Fruit fly (Drosophila melanogaster) whole organism, embryonic: ENCODE measurements around the gene CG18788.

Experiments
- BEAF-32 ChIP-seq: fragments of 200-800 bp; sonication (Bioruptor generic); optimal IDR thresholded peaks from 3 replicates; lab custom pipeline; 2017; ENCODE audit warnings: missing biosample characterization, missing genetic modification characterization, mild to moderate bottlenecking, moderate library complexity, missing genetic modification reagents
- CG11247 ChIP-seq: fragments of 200-800 bp; sonication (Bioruptor generic); IDR thresholded peaks from 2 replicates; pipeline ENCODE4 v1.3.6; 2022; ENCODE audit warnings: missing biosample characterization, missing genetic modification characterization
- CG11504 ChIP-seq: fragments of 200-800 bp; sonication (Bioruptor generic); optimal IDR thresholded peaks from 3 replicates; lab custom pipeline; 2019; ENCODE audit warnings: missing biosample characterization, mild to moderate bottlenecking, missing genetic modification characterization, moderate library complexity
- CG12219 ChIP-seq: fragments of 200-800 bp; sonication (Bioruptor generic); optimal IDR thresholded peaks from 3 replicates; lab custom pipeline; 2018; ENCODE audit warnings: missing biosample characterization, mild to moderate bottlenecking, missing genetic modification characterization
- CG13287 ChIP-seq: fragments of 200-800 bp; sonication (Bioruptor generic); IDR thresholded peaks from 2 replicates; pipeline ENCODE4 v1.3.6; 2022; ENCODE audit warnings: missing biosample characterization, missing genetic modification characterization; ENCODE audit not compliant: partially characterized antibody
- CG14050 ChIP-seq: fragments of 200-800 bp; sonication (Bioruptor generic); IDR thresholded peaks from 3 replicates; pipeline ENCODE4 v1.3.6; 2022; ENCODE audit warnings: missing biosample characterization, missing genetic modification characterization
- CG14860 ChIP-seq: fragments of 200-800 bp; sonication (Bioruptor generic); IDR thresholded peaks from 3 replicates; pipeline ENCODE4 v1.3.6; 2022; ENCODE audit warnings: missing biosample characterization, missing genetic modification characterization; ENCODE audit not compliant: partially characterized antibody
- CG17328 ChIP-seq: fragments of 200-800 bp; sonication (Bioruptor generic); IDR thresholded peaks from 2 replicates; pipeline ENCODE4 v1.3.6; 2022; ENCODE audit warnings: missing biosample characterization, missing genetic modification characterization
- CG18619 ChIP-seq: fragments of 200-800 bp; sonication (Bioruptor generic); optimal IDR thresholded peaks from 3 replicates; lab custom pipeline; 2017; ENCODE audit warnings: missing biosample characterization, mild to moderate bottlenecking, missing genetic modification characterization
- CG2875 ChIP-seq: fragments of 200-800 bp; sonication (Bioruptor generic); optimal IDR thresholded peaks from 2 replicates; lab custom pipeline; 2017; ENCODE audit warnings: missing biosample characterization, mild to moderate bottlenecking, missing genetic modification characterization, missing genetic modification reagents
- CG3065 ChIP-seq: fragments of 200-800 bp; sonication (Bioruptor generic); optimal IDR thresholded peaks from 2 replicates; lab custom pipeline; 2016; ENCODE audit warnings: missing biosample characterization, missing genetic modification characterization
- CG31365 ChIP-seq: fragments of 200-800 bp; sonication (Bioruptor generic); optimal IDR thresholded peaks from 2 replicates; lab custom pipeline; 2018; ENCODE audit warnings: missing biosample characterization, mild to moderate bottlenecking, missing genetic modification characterization
- CG33213 ChIP-seq: fragments of 200-800 bp; sonication (Bioruptor generic); optimal IDR thresholded peaks from 3 replicates; lab custom pipeline; 2016; ENCODE audit warnings: missing biosample characterization, missing genetic modification characterization
- CG4707 ChIP-seq: fragments of 200-800 bp; sonication (Bioruptor generic); optimal IDR thresholded peaks from 2 replicates; lab custom pipeline; 2018; ENCODE audit warnings: missing biosample characterization, mild to moderate bottlenecking, missing genetic modification characterization, moderate library complexity
- CG8290 ChIP-seq, 3 experiments: fragments of 200-800 bp; sonication (Bioruptor generic); optimal IDR thresholded peaks; 2 replicates each; lab custom pipeline; 2016 to 2019; ENCODE audit warnings: missing biosample characterization in 3 of 3, missing genetic modification characterization in 3 of 3, mild to moderate bottlenecking in 2 of 3, moderate library complexity in 1 of 3
- CG9727 ChIP-seq: fragments of 200-800 bp; sonication (Bioruptor generic); optimal IDR thresholded peaks from 3 replicates; lab custom pipeline; 2017; ENCODE audit warnings: missing biosample characterization, mild to moderate bottlenecking, missing genetic modification characterization
- CG9817 ChIP-seq: fragments of 200-800 bp; sonication (Bioruptor generic); optimal IDR thresholded peaks from 2 replicates; lab custom pipeline; 2018; ENCODE audit warnings: missing biosample characterization, mild to moderate bottlenecking, missing genetic modification characterization, moderate library complexity
- CHES-1-like ChIP-seq: fragments of 200-800 bp; sonication (Bioruptor generic); optimal IDR thresholded peaks from 2 replicates; lab custom pipeline; 2016; ENCODE audit warnings: missing biosample characterization, missing genetic modification characterization
- CoRest ChIP-seq: fragments of 200-800 bp; sonication (Bioruptor generic); optimal IDR thresholded peaks from 3 replicates; lab custom pipeline; 2018; ENCODE audit warnings: missing biosample characterization, mild to moderate bottlenecking, missing genetic modification characterization, moderate library complexity
- Deaf1 ChIP-seq: fragments of 200-800 bp; optimal IDR thresholded peaks from 3 replicates; lab custom pipeline; 2019; ENCODE audit warnings: missing biosample characterization, mild to moderate bottlenecking, missing genetic modification characterization, moderate library complexity
- Doc2 ChIP-seq: fragments of 200-800 bp; sonication (Bioruptor generic); IDR thresholded peaks from 2 replicates; pipeline ENCODE4 v1.3.6; 2022; ENCODE audit warnings: missing biosample characterization, missing genetic modification characterization
- Dp ChIP-seq: fragments of 200-800 bp; sonication (Bioruptor generic); optimal IDR thresholded peaks from 2 replicates; lab custom pipeline; 2018; ENCODE audit warnings: missing biosample characterization, mild to moderate bottlenecking, missing genetic modification characterization, moderate library complexity
- Elba2 ChIP-seq: fragments of 200-800 bp; sonication (Bioruptor generic); optimal IDR thresholded peaks from 3 replicates; lab custom pipeline; 2016; ENCODE audit warnings: missing biosample characterization, missing genetic modification characterization
- Ets65A ChIP-seq: fragments of 200-800 bp; sonication (Bioruptor generic); peaks from one replicate; lab custom pipeline; 2016; ENCODE audit warnings: missing biosample characterization, missing genetic modification characterization
- Fer1 ChIP-seq: fragments of 200-800 bp; sonication (Bioruptor generic); optimal IDR thresholded peaks from 2 replicates; lab custom pipeline; 2017; ENCODE audit warnings: missing biosample characterization, mild to moderate bottlenecking, missing genetic modification characterization
- Hand ChIP-seq: fragments of 200-800 bp; sonication (Bioruptor generic); optimal IDR thresholded peaks from 2 replicates; lab custom pipeline; 2017; ENCODE audit warnings: mild to moderate bottlenecking, missing biosample characterization, missing genetic modification reagents, missing genetic modification characterization
- MTF-1 ChIP-seq: fragments of 200-800 bp; sonication (Bioruptor generic); optimal IDR thresholded peaks from 2 replicates; lab custom pipeline; 2018; ENCODE audit warnings: missing biosample characterization, mild to moderate bottlenecking, missing genetic modification characterization, borderline replicate concordance
- NFAT ChIP-seq: fragments of 200-800 bp; sonication (Bioruptor generic); IDR thresholded peaks from 2 replicates; pipeline ENCODE4 v1.3.6; 2022; ENCODE audit warnings: missing biosample characterization, missing genetic modification characterization
- Nf-YB ChIP-seq: fragments of 200-800 bp; sonication (Bioruptor generic); optimal IDR thresholded peaks from 3 replicates; lab custom pipeline; 2019; ENCODE audit warnings: missing biosample characterization, mild to moderate bottlenecking, missing genetic modification characterization, moderate library complexity
- Six4 ChIP-seq: fragments of 200-800 bp; sonication (Bioruptor generic); optimal IDR thresholded peaks from 2 replicates; lab custom pipeline; 2016; ENCODE audit warnings: missing biosample characterization, missing genetic modification characterization
- Sox102F ChIP-seq: fragments of 200-800 bp; sonication (Bioruptor generic); optimal IDR thresholded peaks from 2 replicates; lab custom pipeline; 2018; ENCODE audit warnings: missing biosample characterization, mild to moderate bottlenecking, missing genetic modification characterization, moderate library complexity
- al ChIP-seq: fragments of 200-800 bp; sonication (Bioruptor generic); IDR thresholded peaks from 2 replicates; pipeline ENCODE4 v1.3.6; 2022; ENCODE audit warnings: missing biosample characterization, missing genetic modification characterization
- bigmax ChIP-seq: fragments of 200-800 bp; sonication (Bioruptor generic); optimal IDR thresholded peaks from 2 replicates; lab custom pipeline; 2018; ENCODE audit warnings: missing biosample characterization, mild to moderate bottlenecking, missing genetic modification characterization
- bsh ChIP-seq, 2 experiments: fragments of 200-800 bp; sonication (Bioruptor generic); optimal IDR thresholded peaks; 2 replicates each; lab custom pipeline; 2017 to 2018; ENCODE audit warnings: mild to moderate bottlenecking in 2 of 2, missing biosample characterization in 2 of 2, missing genetic modification characterization in 2 of 2, moderate library complexity in 1 of 2
- caup ChIP-seq: fragments of 200-800 bp; sonication (Bioruptor generic); optimal IDR thresholded peaks from 3 replicates; lab custom pipeline; 2017; ENCODE audit warnings: missing biosample characterization, mild to moderate bottlenecking, missing genetic modification characterization, moderate library complexity; ENCODE audit not compliant: severe bottlenecking
- chn ChIP-seq: fragments of 200-800 bp; sonication (Bioruptor generic); optimal IDR thresholded peaks from 2 replicates; lab custom pipeline; 2016; ENCODE audit warnings: missing biosample characterization, missing genetic modification characterization
- lab ChIP-seq: fragments of 200-800 bp; sonication (Bioruptor generic); optimal IDR thresholded peaks from 3 replicates; lab custom pipeline; 2017; ENCODE audit warnings: missing biosample characterization, missing genetic modification characterization, mild to moderate bottlenecking, moderate library complexity, missing genetic modification reagents
- lilli ChIP-seq: fragments of 200-800 bp; sonication (Bioruptor generic); optimal IDR thresholded peaks from 3 replicates; lab custom pipeline; 2016; ENCODE audit warnings: missing biosample characterization, missing genetic modification characterization
- luna ChIP-seq: fragments of 200-800 bp; sonication (Bioruptor generic); optimal IDR thresholded peaks from 2 replicates; lab custom pipeline; 2016; ENCODE audit warnings: missing biosample characterization, missing genetic modification characterization
- mirr ChIP-seq: fragments of 200-800 bp; sonication (Bioruptor generic); optimal IDR thresholded peaks from 3 replicates; lab custom pipeline; 2018; ENCODE audit warnings: missing biosample characterization, mild to moderate bottlenecking, missing genetic modification characterization
- sim ChIP-seq: fragments of 200-800 bp; sonication (Bioruptor generic); IDR thresholded peaks from 2 replicates; pipeline ENCODE4 v1.3.6; 2022; ENCODE audit warnings: missing biosample characterization, missing genetic modification characterization
- sob ChIP-seq: fragments of 200-800 bp; sonication (Bioruptor generic); IDR thresholded peaks from 2 replicates; pipeline ENCODE4 v1.3.6; 2022; ENCODE audit warnings: missing biosample characterization, missing genetic modification characterization
- tll ChIP-seq, 2 experiments: fragments of 200-800 bp in 1 of 2; fragments of >200 bp in 1 of 2; sonication (Bioruptor generic) in 1 of 2; optimal IDR thresholded peaks; 2 replicates each; lab custom pipeline; 2017 to 2019; ENCODE audit warnings: missing biosample characterization in 2 of 2, missing genetic modification characterization in 2 of 2, mild to moderate bottlenecking in 1 of 2, moderate library complexity in 1 of 2
- toy ChIP-seq: fragments of 200-800 bp; sonication (Bioruptor generic); IDR thresholded peaks from 2 replicates; pipeline ENCODE4 v1.3.6; 2022; ENCODE audit warnings: missing biosample characterization, missing genetic modification characterization
- twi ChIP-seq: fragments of 200-800 bp; optimal IDR thresholded peaks from 2 replicates; lab custom pipeline; 2019; ENCODE audit warnings: missing biosample characterization, mild to moderate bottlenecking, missing genetic modification characterization, moderate library complexity
- tx ChIP-seq: fragments of 200-800 bp; sonication (Bioruptor generic); optimal IDR thresholded peaks from 2 replicates; lab custom pipeline; 2016; ENCODE audit warnings: missing biosample characterization, missing genetic modification characterization

CG18788 gene

DNA sequence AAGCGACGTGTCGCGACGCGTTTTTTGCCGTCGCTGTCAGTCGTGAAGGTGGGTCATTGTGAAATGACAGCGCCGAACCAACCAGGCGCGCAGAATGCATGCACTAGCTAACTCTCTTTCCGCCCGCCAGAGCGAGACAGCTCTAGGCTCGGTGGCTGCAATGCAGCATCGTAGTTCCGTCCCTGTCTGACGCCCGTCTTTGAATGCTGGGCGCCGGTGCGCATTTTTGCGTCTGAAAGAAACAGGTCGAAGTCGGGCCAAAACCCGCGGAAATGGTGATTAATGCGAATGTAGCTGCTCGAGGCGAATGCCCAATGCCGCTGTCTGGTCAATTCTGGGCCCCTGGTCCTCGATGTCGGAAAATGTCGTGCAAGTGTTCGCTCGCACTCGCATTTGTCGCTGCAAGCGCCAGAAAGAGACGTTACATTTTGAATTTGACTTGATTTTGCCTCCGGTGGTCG is 26.6 kb upstream of the CG18788 start (continued):
- TF ChIP-seq Fer1 (GFP tag; lab: Kevin White, UChicago) = peak; percentile 79
- peak; percentile 41 for TF ChIP-seq CG3065
- peak; percentile 21 for TF ChIP-seq CoRest (tag; lab: Kevin White, UChicago)
- no peak for TF ChIP-seq Elba2
- no peak for TF ChIP-seq CG9727
- TF ChIP-seq lilli (GFP tag; lab: Kevin White, UChicago) = no peak
- TF ChIP-seq tx (GFP tag; lab: Kevin White, UChicago) = no peak
- TF ChIP-seq CG11504 (tag; lab: Kevin White, UChicago) = peak; percentile 84
- TF ChIP-seq sob (GFP tag; lab: Robert Waterston, UW) = no peak
- TF ChIP-seq Sox102F (GFP tag; lab: Kevin White, UChicago) = no peak
- TF ChIP-seq CG13287 = no peak
- peak; percentile 92 for TF ChIP-seq chn (GFP tag; lab: Kevin White, UChicago)
- no peak for TF ChIP-seq sim
- peak; percentile 45 for TF ChIP-seq caup
- TF ChIP-seq BEAF-32 (GFP tag; lab: Kevin White, UChicago) = peak; percentile 11
- TF ChIP-seq CG12219 (GFP tag; lab: Kevin White, UChicago) = peak; percentile 85
- peak; percentile 53 for TF ChIP-seq CG8290 (GFP tag; optimal IDR thresholded peaks at IDR 0.05; lab: Kevin White, UChicago)
- peak; percentile 90 to 93 for TF ChIP-seq CG8290 (tag; optimal IDR thresholded peaks at IDR 0.05; lab: Kevin White, UChicago)
- TF ChIP-seq CG14050 = no peak
- TF ChIP-seq Doc2 (GFP tag; lab: Robert Waterston, UW) = no peak
- no peak for TF ChIP-seq toy (GFP tag; lab: Robert Waterston, UW)

DNA sequence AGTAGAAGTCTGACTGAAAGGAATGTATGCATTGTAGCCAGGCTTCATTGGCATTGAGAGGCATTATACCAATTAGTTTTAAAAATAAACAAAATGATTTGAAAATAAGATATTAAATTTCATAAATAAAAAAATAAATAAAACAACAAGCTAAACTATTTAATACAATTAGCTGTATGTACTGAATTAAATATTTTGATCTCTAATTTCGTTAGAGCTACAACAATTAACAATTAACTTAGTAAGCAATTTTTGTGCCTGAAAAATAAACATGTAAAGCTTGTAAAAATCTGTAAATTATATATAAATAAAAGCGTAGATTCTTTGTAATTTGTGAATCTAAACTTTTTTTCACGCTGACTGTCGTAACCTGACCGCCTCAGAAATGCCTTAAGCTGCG is 26.1 kb upstream of the CG18788 start, which contains the start of gene Rh5:
Gene Rh5, plus strand, starts transcription at position 301 of the 400 bp plus-strand sequence.
- TF ChIP-seq bigmax (GFP tag; lab: Kevin White, UChicago) (no peak), CHES-1-like (GFP tag; lab: Kevin White, UChicago) (no peak), CG17328 (no peak), caup (no peak), CG31365 (tag; lab: Kevin White, UChicago) (no peak), MTF-1 (GFP tag; lab: Kevin White, UChicago) (no peak), bsh (GFP tag; optimal IDR thresholded peaks at IDR 0.05; lab: Kevin White, UChicago) (no peak), CG18619 (no peak), CG4707 (GFP tag; lab: Kevin White, UChicago) (no peak), al (no peak), CG2875 (GFP tag; lab: Kevin White, UChicago) (no peak), Deaf1 (tag; lab: Kevin White, UChicago) (no peak), CG14860 (GFP tag; lab: Robert Waterston, UW) (no peak)

DNA sequence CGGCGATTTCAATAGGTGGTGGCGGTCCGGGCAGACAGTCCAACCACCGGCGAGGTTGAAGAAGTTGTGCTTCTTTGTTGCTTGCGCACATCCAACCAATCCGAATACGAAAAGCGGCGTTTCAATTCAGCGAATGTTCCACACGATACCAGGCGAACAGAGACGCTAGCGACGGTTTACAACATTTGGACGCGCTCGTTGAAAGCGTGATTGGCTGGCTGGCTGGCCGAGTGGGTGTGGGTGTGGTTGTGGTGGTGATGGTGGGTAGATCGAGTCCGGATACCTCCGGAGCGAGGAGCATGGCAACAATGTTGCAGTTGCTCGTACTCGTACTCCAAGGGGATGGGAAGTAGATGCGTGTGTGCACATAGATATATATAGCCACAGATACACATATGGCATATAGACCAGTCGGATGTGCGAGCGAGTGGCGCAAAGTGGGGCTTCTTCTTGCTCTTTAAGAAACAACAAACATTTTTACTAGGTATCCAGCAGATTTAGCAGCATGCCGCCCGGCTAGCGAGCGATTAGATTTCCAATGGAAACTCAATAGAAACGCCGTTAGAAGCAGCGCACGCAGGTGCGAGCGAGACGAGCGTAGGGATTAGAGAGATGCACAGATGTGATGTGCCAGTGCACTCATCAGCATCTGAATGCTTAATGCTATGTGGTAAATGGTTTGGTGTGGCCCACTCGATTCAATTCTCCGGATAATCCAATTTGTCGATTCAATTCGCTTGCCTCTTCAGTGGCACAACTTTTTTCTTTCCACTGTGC is 23.7 kb upstream of the CG18788 start:
- no peak for TF ChIP-seq Dp (GFP tag; lab: Kevin White, UChicago)
- TF ChIP-seq tll (GFP tag; optimal IDR thresholded peaks at IDR 0.05; lab: Kevin White, UChicago) = peak in 1 of 2 experiments; percentile 37
- no peak for TF ChIP-seq CG33213
- peak; percentile 17 for TF ChIP-seq Hand
- no peak for TF ChIP-seq Ets65A (GFP tag; lab: Kevin White, UChicago)
- TF ChIP-seq luna (GFP tag; lab: Kevin White, UChicago) = no peak
- TF ChIP-seq mirr (GFP tag; lab: Kevin White, UChicago) = peak; percentile 73
- peak; percentile 100 for TF ChIP-seq Elba2
- peak; percentile 86 for TF ChIP-seq twi
- TF ChIP-seq lilli (GFP tag; lab: Kevin White, UChicago) = no peak
- peak; percentile 45 for TF ChIP-seq lab (GFP tag; lab: Kevin White, UChicago)
- TF ChIP-seq NFAT (GFP tag; lab: Robert Waterston, UW) = no peak
- TF ChIP-seq CG9817 = no peak
- peak; percentile 100 for TF ChIP-seq Nf-YB (GFP tag; lab: Kevin White, UChicago)
- no peak for TF ChIP-seq Six4 (GFP tag; lab: Kevin White, UChicago)
- no peak for TF ChIP-seq CG11247 (GFP tag; lab: Robert Waterston, UW)
- peak; percentile 79 for TF ChIP-seq Deaf1 (tag; lab: Kevin White, UChicago)
